Fruit fly (Drosophila melanogaster): ENCODE data around the gene fred.

Gene fred

dm6 chr2L:3914655-3915054, 76.9 kb downstream of the fred start:
- TF ChIP-seq cnc (optimal IDR thresholded peaks at IDR 0.05): no peak
- TF ChIP-seq ovo (GFP tag; optimal IDR thresholded peaks at IDR 0.05): no peak
- TF ChIP-seq tj (GFP tag; optimal IDR thresholded peaks at IDR 0.05): no peak
- no peak for TF ChIP-seq CG7101 (tag; optimal IDR thresholded peaks at IDR 0.05)
- TF ChIP-seq cic (GFP tag; optimal IDR thresholded peaks at IDR 0.05): no peak
- no peak for TF ChIP-seq Hr96 (GFP tag; optimal IDR thresholded peaks at IDR 0.05)
- no peak for TF ChIP-seq CG12768 (GFP tag; optimal IDR thresholded peaks at IDR 0.05)
- no peak for TF ChIP-seq toe (GFP tag; optimal IDR thresholded peaks at IDR 0.05)
- TF ChIP-seq kay (GFP tag; ENCODE audit: borderline replicate concordance): no peak
- TF ChIP-seq CG11617 (GFP tag; optimal IDR thresholded peaks at IDR 0.05): no peak
- no peak for TF ChIP-seq pad (GFP tag; optimal IDR thresholded peaks at IDR 0.05)
- no peak for TF ChIP-seq Mnt (GFP tag; optimal IDR thresholded peaks at IDR 0.05)
- TF ChIP-seq CG14711 (tag; optimal IDR thresholded peaks at IDR 0.05): no peak
- no peak for TF ChIP-seq Clk (GFP tag; optimal IDR thresholded peaks at IDR 0.05)
- no peak for TF ChIP-seq Crg-1 (GFP tag; optimal IDR thresholded peaks at IDR 0.05)
- TF ChIP-seq bab1 (GFP tag; optimal IDR thresholded peaks at IDR 0.05): no peak

dm6 chr2L:3914188-3914587, 77.3 kb downstream of the fred start, which contains the start of gene Fpgs2:
TSS of gene Fpgs2 (minus strand) at chr2L:3914288.
- no peak for TF ChIP-seq Clk (GFP tag; optimal IDR thresholded peaks at IDR 0.05)
- no peak for TF ChIP-seq CG11617 (GFP tag; optimal IDR thresholded peaks at IDR 0.05)
- no peak for TF ChIP-seq pad (GFP tag; optimal IDR thresholded peaks at IDR 0.05)
- no peak for TF ChIP-seq Hr96 (GFP tag; optimal IDR thresholded peaks at IDR 0.05)
- TF ChIP-seq toe (GFP tag; optimal IDR thresholded peaks at IDR 0.05): no peak
- TF ChIP-seq CG1620 (GFP tag; optimal IDR thresholded peaks at IDR 0.05): no peak
- no peak for TF ChIP-seq Mnt (GFP tag; optimal IDR thresholded peaks at IDR 0.05)

dm6 chr2L:3902760-3903159, 88.8 kb downstream of the fred start, which contains the start of gene capu:
TSS of gene capu (minus strand) at chr2L:3902860.
- TF ChIP-seq Crg-1 (GFP tag; optimal IDR thresholded peaks at IDR 0.05): no peak
- TF ChIP-seq ovo (GFP tag; optimal IDR thresholded peaks at IDR 0.05): no peak

- TF ChIP-seq CG12768 (GFP tag; optimal IDR thresholded peaks at IDR 0.05) (no peak), CG11617 (GFP tag; optimal IDR thresholded peaks at IDR 0.05) (no peak), pad (GFP tag; optimal IDR thresholded peaks at IDR 0.05) (no peak), CG7101 (tag; optimal IDR thresholded peaks at IDR 0.05) (no peak), tj (GFP tag; optimal IDR thresholded peaks at IDR 0.05) (no peak), ovo (GFP tag; optimal IDR thresholded peaks at IDR 0.05) (no peak), CG14711 (tag; optimal IDR thresholded peaks at IDR 0.05) (no peak), CG5204 (GFP tag; optimal IDR thresholded peaks at IDR 0.05) (no peak)
Observed at dm6 chr2L:3897529-3897928, 94.0 kb downstream of the fred start.

dm6 chr2L:3896834-3897143, 94.7 kb downstream of the fred start:
- TF ChIP-seq CG33017 (tag; optimal IDR thresholded peaks at IDR 0.05) (peak; percentile 71), kay (GFP tag; ENCODE audit: borderline replicate concordance) (peak; percentile 17), pad (GFP tag; optimal IDR thresholded peaks at IDR 0.05) (peak; percentile 38), CG11617 (GFP tag; optimal IDR thresholded peaks at IDR 0.05) (peak; percentile 53), Hr96 (GFP tag; optimal IDR thresholded peaks at IDR 0.05) (peak; percentile 55), CG7045 (GFP tag; optimal IDR thresholded peaks at IDR 0.05) (peak; percentile 82), CG1620 (GFP tag; optimal IDR thresholded peaks at IDR 0.05) (peak; percentile 2), Mnt (GFP tag; optimal IDR thresholded peaks at IDR 0.05) (no peak), cnc (optimal IDR thresholded peaks at IDR 0.05) (no peak), Clk (GFP tag; optimal IDR thresholded peaks at IDR 0.05) (peak; percentile 55), Crg-1 (GFP tag; optimal IDR thresholded peaks at IDR 0.05) (no peak), CG5204 (GFP tag; optimal IDR thresholded peaks at IDR 0.05) (peak; percentile 47), bab1 (GFP tag; optimal IDR thresholded peaks at IDR 0.05) (no peak), CG12768 (GFP tag; optimal IDR thresholded peaks at IDR 0.05) (peak; percentile 74), CG7101 (tag; optimal IDR thresholded peaks at IDR 0.05) (peak; percentile 68), cic (GFP tag; optimal IDR thresholded peaks at IDR 0.05) (no peak), toe (GFP tag; optimal IDR thresholded peaks at IDR 0.05) (peak; percentile 45), tj (GFP tag; optimal IDR thresholded peaks at IDR 0.05) (peak; percentile 31), CG14711 (tag; optimal IDR thresholded peaks at IDR 0.05) (peak; percentile 78), ovo (GFP tag; optimal IDR thresholded peaks at IDR 0.05) (no peak)

dm6 chr2L:3895951-3896833, 95.3 kb downstream of the fred start:
- peak; percentile 30 for TF ChIP-seq CG5204 (GFP tag; optimal IDR thresholded peaks at IDR 0.05)
- TF ChIP-seq Crg-1 (GFP tag; optimal IDR thresholded peaks at IDR 0.05): no peak

dm6 chr2L:3893331-3893730, 98.2 kb downstream of the fred start:
- TF ChIP-seq CG33017 (tag; optimal IDR thresholded peaks at IDR 0.05) (no peak), Clk (GFP tag; optimal IDR thresholded peaks at IDR 0.05) (no peak), CG5204 (GFP tag; optimal IDR thresholded peaks at IDR 0.05) (no peak)

Data from whole organism, adult.